Fruit fly (Drosophila melanogaster): ENCODE measurements around the gene CG42540.

- TF ChIP-seq psq (optimal IDR thresholded peaks at IDR 0.05) (no peak), usp (GFP tag; optimal IDR thresholded peaks at IDR 0.05) (no peak)
Measured at dm6 chr3L:4543807-4544197, 12.1 kb upstream of the CG42540 start.

Measured in whole organism.